Fruit fly (Drosophila melanogaster) whole organism, prepupa: ENCODE data around the gene CG6330.

ENCODE experiments used
- CG10631 ChIP-seq: fragments of 200-800 bp; sonication (Bioruptor generic); optimal IDR thresholded peaks from 2 replicates; lab custom pipeline; 2016; ENCODE audit warnings: missing biosample characterization, missing genetic modification characterization
- CG10669 ChIP-seq: fragments of 200-800 bp; sonication (Bioruptor generic); optimal IDR thresholded peaks from 3 replicates; lab custom pipeline; 2018; ENCODE audit warnings: missing biosample characterization, mild to moderate bottlenecking, missing genetic modification characterization, moderate library complexity
- CG11762 ChIP-seq: fragments of 200-800 bp; sonication (Bioruptor generic); optimal IDR thresholded peaks from 3 replicates; lab custom pipeline; 2016; ENCODE audit warnings: missing biosample characterization, missing genetic modification characterization; ENCODE audit not compliant: insufficient read depth
- CG15336 ChIP-seq: fragments of 200-800 bp; sonication (Bioruptor generic); IDR thresholded peaks from 2 replicates; pipeline ENCODE4 v1.3.6; 2022; ENCODE audit warnings: missing biosample characterization, missing genetic modification characterization
- CG1621 ChIP-seq: fragments of 200-800 bp; sonication (Bioruptor generic); optimal IDR thresholded peaks from 3 replicates; lab custom pipeline; 2018; ENCODE audit warnings: missing biosample characterization, mild to moderate bottlenecking, missing genetic modification characterization
- CG16779 ChIP-seq: fragments of 200-800 bp; sonication (Bioruptor generic); optimal IDR thresholded peaks from 3 replicates; lab custom pipeline; 2017; ENCODE audit warnings: missing biosample characterization, mild to moderate bottlenecking, missing genetic modification characterization
- CG31627 ChIP-seq: fragments of 200-800 bp; sonication (Bioruptor generic); optimal IDR thresholded peaks from 3 replicates; lab custom pipeline; 2016; ENCODE audit warnings: missing biosample characterization, missing genetic modification characterization
- CG32006 ChIP-seq: fragments of 200-800 bp; sonication (Bioruptor generic); optimal IDR thresholded peaks from 3 replicates; lab custom pipeline; 2017; ENCODE audit warnings: missing biosample characterization, mild to moderate bottlenecking, missing genetic modification characterization
- CG3919 ChIP-seq: fragments of 200-800 bp; sonication (Bioruptor generic); optimal IDR thresholded peaks from 3 replicates; lab custom pipeline; 2016; ENCODE audit warnings: missing biosample characterization, missing genetic modification characterization
- CG6163 ChIP-seq: fragments of 200-800 bp; sonication (Bioruptor generic); IDR thresholded peaks from 3 replicates; pipeline ENCODE4 v1.3.6; 2022; ENCODE audit warnings: missing biosample characterization, missing genetic modification characterization
- CG6808 ChIP-seq: fragments of 200-800 bp; sonication (Bioruptor generic); optimal IDR thresholded peaks from 3 replicates; lab custom pipeline; 2017; ENCODE audit warnings: missing biosample characterization, missing genetic modification characterization, mild to moderate bottlenecking, moderate library complexity, missing genetic modification reagents
- CG7368 ChIP-seq: fragments of 200-800 bp; sonication (Bioruptor generic); optimal IDR thresholded peaks from 3 replicates; lab custom pipeline; 2016; ENCODE audit warnings: missing biosample characterization, missing genetic modification characterization
- CG8119 ChIP-seq: fragments of 200-800 bp; sonication (Bioruptor generic); IDR thresholded peaks from 3 replicates; pipeline ENCODE4 v1.3.6; 2022; ENCODE audit warnings: missing biosample characterization, missing genetic modification characterization
- CG8319 ChIP-seq: fragments of 200-800 bp; sonication (Bioruptor generic); optimal IDR thresholded peaks from 3 replicates; lab custom pipeline; 2016; ENCODE audit warnings: missing biosample characterization, missing genetic modification characterization
- CG8632 ChIP-seq: fragments of 200-800 bp; sonication (Bioruptor generic); optimal IDR thresholded peaks from 3 replicates; lab custom pipeline; 2016; ENCODE audit warnings: missing biosample characterization, missing genetic modification characterization
- Eip78C ChIP-seq: fragments of 200-800 bp; sonication (Bioruptor generic); peaks from one replicate; lab custom pipeline; 2016; ENCODE audit warnings: missing biosample characterization, missing genetic modification characterization
- Ets21C ChIP-seq: fragments of 200-800 bp; sonication (Bioruptor generic); optimal IDR thresholded peaks from 3 replicates; lab custom pipeline; 2016; ENCODE audit warnings: missing biosample characterization, missing genetic modification characterization
- Ets96B ChIP-seq: fragments of 200-800 bp; optimal IDR thresholded peaks from 2 replicates; lab custom pipeline; 2019; ENCODE audit warnings: missing biosample characterization, mild to moderate bottlenecking, missing genetic modification characterization, moderate library complexity
- Gug ChIP-seq: fragments of 200-800 bp; sonication (Bioruptor generic); IDR thresholded peaks from 2 replicates; pipeline ENCODE4 v1.3.6; 2022; ENCODE audit warnings: missing biosample characterization, missing genetic modification characterization
- Hr38 ChIP-seq: sonication (Bioruptor generic); optimal IDR thresholded peaks from 2 replicates; lab custom pipeline; 2016; ENCODE audit warnings: missing biosample characterization, missing genetic modification characterization
- Hr4 ChIP-seq: fragments of 200-800 bp; sonication (Bioruptor generic); optimal IDR thresholded peaks from 3 replicates; lab custom pipeline; 2016; ENCODE audit warnings: missing biosample characterization, missing genetic modification characterization
- Met ChIP-seq: fragments of 200-800 bp; sonication (Bioruptor generic); optimal IDR thresholded peaks from 3 replicates; lab custom pipeline; 2016; ENCODE audit warnings: missing biosample characterization, missing genetic modification characterization
- OdsH ChIP-seq: fragments of 200-800 bp; sonication (Bioruptor generic); optimal IDR thresholded peaks from 3 replicates; lab custom pipeline; 2016; ENCODE audit warnings: missing biosample characterization, missing genetic modification characterization
- Smox ChIP-seq: fragments of 200-800 bp; sonication (Bioruptor generic); optimal IDR thresholded peaks from 3 replicates; lab custom pipeline; 2016; ENCODE audit warnings: missing biosample characterization, missing genetic modification characterization
- Sox102F ChIP-seq: fragments of 200-800 bp; sonication (Bioruptor generic); optimal IDR thresholded peaks from 2 replicates; lab custom pipeline; 2016; ENCODE audit warnings: missing biosample characterization, mild to moderate bottlenecking, missing genetic modification characterization
- Sox15 ChIP-seq: fragments of 200-800 bp; sonication (Bioruptor generic); optimal IDR thresholded peaks from 3 replicates; lab custom pipeline; 2016; ENCODE audit warnings: missing biosample characterization, missing genetic modification characterization
- achi ChIP-seq: fragments of 200-800 bp; sonication (Bioruptor generic); optimal IDR thresholded peaks from 3 replicates; lab custom pipeline; 2016; ENCODE audit warnings: missing biosample characterization, missing genetic modification characterization
- cyc ChIP-seq: fragments of 200-800 bp; sonication (Bioruptor generic); optimal IDR thresholded peaks from 3 replicates; lab custom pipeline; 2016; ENCODE audit warnings: missing biosample characterization, missing genetic modification characterization
- dac ChIP-seq: fragments of 200-800 bp; sonication (Bioruptor generic); optimal IDR thresholded peaks from 2 replicates; lab custom pipeline; 2017; ENCODE audit warnings: missing biosample characterization, mild to moderate bottlenecking, missing genetic modification characterization
- eg ChIP-seq: fragments of 200-800 bp; sonication (Bioruptor generic); IDR thresholded peaks from 3 replicates; pipeline ENCODE4 v1.3.6; 2022; ENCODE audit warnings: missing biosample characterization, missing genetic modification characterization
- esn ChIP-seq: fragments of 200-800 bp; sonication (Bioruptor generic); optimal IDR thresholded peaks from 2 replicates; lab custom pipeline; 2016; ENCODE audit warnings: missing biosample characterization, mild to moderate bottlenecking, missing genetic modification characterization, moderate library complexity
- fd59A ChIP-seq: fragments of 200-800 bp; sonication (Bioruptor generic); optimal IDR thresholded peaks from 2 replicates; lab custom pipeline; 2017; ENCODE audit warnings: missing biosample characterization, mild to moderate bottlenecking, missing genetic modification characterization, missing genetic modification reagents
- fd85E ChIP-seq: fragments of 200-800 bp; sonication (Bioruptor generic); optimal IDR thresholded peaks from 3 replicates; lab custom pipeline; 2016; ENCODE audit warnings: missing biosample characterization, missing genetic modification characterization
- fkh ChIP-seq: fragments of 200-800 bp; sonication (Bioruptor generic); optimal IDR thresholded peaks from 3 replicates; lab custom pipeline; 2017; ENCODE audit warnings: missing biosample characterization, mild to moderate bottlenecking, missing genetic modification characterization, moderate library complexity
- pdm3 ChIP-seq: fragments of 200-800 bp; sonication (Bioruptor generic); optimal IDR thresholded peaks from 3 replicates; lab custom pipeline; 2016; ENCODE audit warnings: missing biosample characterization, missing genetic modification characterization
- salr ChIP-seq, 2 experiments: fragments of 200-800 bp; sonication (Bioruptor generic); optimal IDR thresholded peaks; 3 replicates each; lab custom pipeline; 2016 to 2018; ENCODE audit warnings: missing biosample characterization in 2 of 2, missing genetic modification characterization in 2 of 2, mild to moderate bottlenecking in 1 of 2
- spab ChIP-seq: fragments of 200-800 bp; sonication (Bioruptor generic); optimal IDR thresholded peaks from 2 replicates; lab custom pipeline; 2017; ENCODE audit warnings: missing biosample characterization, mild to moderate bottlenecking, missing genetic modification characterization, missing genetic modification reagents
- ss ChIP-seq, 2 experiments: fragments of 200-800 bp; sonication (Bioruptor generic); optimal IDR thresholded peaks; 2 replicates in 1 of 2; 3 replicates in 1 of 2; lab custom pipeline; 2017 to 2018; ENCODE audit warnings: mild to moderate bottlenecking in 2 of 2, missing biosample characterization in 2 of 2, missing genetic modification characterization in 2 of 2, moderate library complexity in 1 of 2
- svp ChIP-seq: fragments of 200-800 bp; sonication (Bioruptor generic); peaks from one replicate; lab custom pipeline; 2016; ENCODE audit warnings: missing biosample characterization, missing genetic modification characterization
- topi ChIP-seq: fragments of 200-800 bp; sonication (Bioruptor generic); optimal IDR thresholded peaks from 3 replicates; lab custom pipeline; 2016; ENCODE audit warnings: missing biosample characterization, missing genetic modification characterization
- vri ChIP-seq: fragments of 200-800 bp; sonication (Bioruptor generic); optimal IDR thresholded peaks from 3 replicates; lab custom pipeline; 2016; ENCODE audit warnings: missing biosample characterization, mild to moderate bottlenecking, missing genetic modification characterization

Gene CG6330

dm6 chr3R:26953478-26953874 is 4.8 kb downstream of the CG6330 start (continued):
- peak; percentile 94 for TF ChIP-seq CG7368 (GFP tag; lab: Kevin White, UChicago)
- TF ChIP-seq CG8632 (GFP tag; lab: Kevin White, UChicago): peak; percentile 78
- TF ChIP-seq Hr38 (GFP tag; lab: Kevin White, UChicago): peak; percentile 73
- TF ChIP-seq Ets96B (tag; lab: Kevin White, UChicago): peak; percentile 91
- peak in 1 of 2 experiments; percentile 68 for TF ChIP-seq ss (GFP tag; optimal IDR thresholded peaks at IDR 0.05; lab: Kevin White, UChicago)
- TF ChIP-seq Gug (GFP tag; lab: Robert Waterston, UW): peak; percentile 87
- peak; percentile 94 for TF ChIP-seq CG1621 (tag; lab: Kevin White, UChicago)
- TF ChIP-seq CG8119 (GFP tag; lab: Robert Waterston, UW): peak; percentile 97
- TF ChIP-seq fkh: no peak
- TF ChIP-seq OdsH (GFP tag; lab: Kevin White, UChicago): peak; percentile 97
- TF ChIP-seq CG11762: peak; percentile 95
- peak; percentile 73 for TF ChIP-seq cyc (GFP tag; lab: Kevin White, UChicago)
- TF ChIP-seq CG15336 (GFP tag; lab: Robert Waterston, UW): peak; percentile 96
- peak; percentile 87 for TF ChIP-seq CG6808
- TF ChIP-seq salr (GFP tag; optimal IDR thresholded peaks at IDR 0.05; lab: Kevin White, UChicago): peak; percentile 93 to 97
- peak; percentile 74 for TF ChIP-seq Smox (GFP tag; lab: Kevin White, UChicago)
- peak; percentile 97 for TF ChIP-seq Hr4 (GFP tag; lab: Kevin White, UChicago)
- TF ChIP-seq CG3919 (GFP tag; lab: Kevin White, UChicago): peak; percentile 94
- TF ChIP-seq CG8319 (GFP tag; lab: Kevin White, UChicago): peak; percentile 90
- TF ChIP-seq esn: peak; percentile 53
- TF ChIP-seq, all 60 proteins: peak for 54

dm6 chr3R:26952857-26953477 is 5.3 kb downstream of the CG6330 start:
- TF ChIP-seq CG10631 (GFP tag; lab: Kevin White, UChicago) (no peak), vri (GFP tag; lab: Kevin White, UChicago) (no peak)

dm6 chr3R:26952200-26952856 is 6.0 kb downstream of the CG6330 start:
- TF ChIP-seq fkh: peak; percentile 61
- no peak for TF ChIP-seq fd59A (GFP tag; lab: Kevin White, UChicago)

dm6 chr3R:26947296-26947880 is 10.9 kb downstream of the CG6330 start, which contains the start of gene Spag1:
Gene Spag1, plus strand, starts transcription at chr3R:26947830.
- TF ChIP-seq CG16779 (tag; lab: Kevin White, UChicago) (peak; percentile 53), CG6163 (no peak), topi (GFP tag; lab: Kevin White, UChicago) (peak; percentile 27), Met (GFP tag; lab: Kevin White, UChicago) (no peak), CG10631 (GFP tag; lab: Kevin White, UChicago) (no peak), pdm3 (GFP tag; lab: Kevin White, UChicago) (no peak), fkh (no peak), spab (GFP tag; lab: Kevin White, UChicago) (peak; percentile 0), CG32006 (no peak), esn (peak; percentile 48), Smox (GFP tag; lab: Kevin White, UChicago) (no peak), cyc (GFP tag; lab: Kevin White, UChicago) (no peak), Sox15 (no peak), fd85E (GFP tag; lab: Kevin White, UChicago) (no peak), CG15336 (GFP tag; lab: Robert Waterston, UW) (peak; percentile 52; the same call in 1 of the 2 replicates), Ets96B (tag; lab: Kevin White, UChicago) (no peak), eg (GFP tag; lab: Robert Waterston, UW) (no peak), dac (GFP tag; lab: Kevin White, UChicago) (no peak), Eip78C (GFP tag; lab: Kevin White, UChicago) (peak; percentile 86), Hr4 (GFP tag; lab: Kevin White, UChicago) (no peak), salr (GFP tag; optimal IDR thresholded peaks at IDR 0.05; lab: Kevin White, UChicago) (no peak), CG3919 (GFP tag; lab: Kevin White, UChicago) (no peak), CG31627 (no peak), vri (GFP tag; lab: Kevin White, UChicago) (no peak), svp (GFP tag; lab: Kevin White, UChicago) (no peak), achi (GFP tag; lab: Kevin White, UChicago) (no peak), Ets21C (GFP tag; lab: Kevin White, UChicago) (no peak), fd59A (GFP tag; lab: Kevin White, UChicago) (no peak), CG8119 (GFP tag; lab: Robert Waterston, UW) (no peak), CG10669 (GFP tag; lab: Kevin White, UChicago) (peak; percentile 33), Sox102F (GFP tag; lab: Kevin White, UChicago) (no peak)
